Worm (Caenorhabditis elegans) whole organism, L1 larva: ENCODE data around the gene cutl-1.
A peak's percentile ranks its signal among the peaks of the same experiment; 100 is the strongest.

ENCODE experiments used
- C34B4.2 ChIP-seq: sonication (generic microtip); optimal IDR thresholded peaks from 2 replicates; lab custom pipeline; 2017; ENCODE audit warnings: mild to moderate bottlenecking, missing genetic modification characterization, missing compliant biosample characterization
- aha-1 ChIP-seq: fragments of 150-350 bp; optimal IDR thresholded peaks from 2 replicates; lab custom pipeline; 2014; ENCODE audit warnings: missing biosample characterization, missing genetic modification characterization
- ama-1 ChIP-seq: fragments of 150-350 bp; optimal IDR thresholded peaks from 2 replicates; lab custom pipeline; 2014
- blmp-1 ChIP-seq: fragments of 150-350 bp; optimal IDR thresholded peaks from 2 replicates; lab custom pipeline; 2014; ENCODE audit warnings: missing biosample characterization, missing genetic modification characterization
- ceh-63 ChIP-seq: fragments of 200-800 bp; sonication (Bioruptor generic); optimal IDR thresholded peaks from 2 replicates; lab custom pipeline; 2018; ENCODE audit warnings: mild to moderate bottlenecking, missing genetic modification characterization, missing compliant biosample characterization
- efl-3 ChIP-seq: fragments of 200-800 bp; sonication (Bioruptor generic); optimal IDR thresholded peaks from 2 replicates; lab custom pipeline; 2018; ENCODE audit warnings: mild to moderate bottlenecking, missing genetic modification characterization, missing compliant biosample characterization
- egl-27 ChIP-seq, 2 experiments: fragments of 150-350 bp in 1 of 2; sonication (generic microtip); optimal IDR thresholded peaks; 3 replicates each; lab custom pipeline; 2017 to 2018; ENCODE audit warnings: missing biosample characterization in 2 of 2, missing genetic modification characterization in 2 of 2, missing genetic modification reagents in 2 of 2
- elt-2 ChIP-seq: sonication (generic microtip); optimal IDR thresholded peaks from 2 replicates; lab custom pipeline; 2016; ENCODE audit warnings: missing genetic modification characterization, mild to moderate bottlenecking, inconsistent platforms, missing compliant biosample characterization, missing genetic modification reagents
- fkh-10 ChIP-seq: sonication (generic microtip); optimal IDR thresholded peaks from 2 replicates; lab custom pipeline; 2017; ENCODE audit warnings: missing biosample characterization, missing genetic modification reagents, missing genetic modification characterization
- fkh-8 ChIP-seq: sonication (generic microtip); optimal IDR thresholded peaks from 2 replicates; lab custom pipeline; 2016; ENCODE audit warnings: mild to moderate bottlenecking, missing genetic modification characterization, missing compliant biosample characterization
- lin-39 ChIP-seq: fragments of 150-350 bp; optimal IDR thresholded peaks from 2 replicates; lab custom pipeline; 2014; ENCODE audit warnings: missing biosample characterization, missing genetic modification reagents, missing genetic modification characterization
- nhr-77 ChIP-seq: fragments of 150-350 bp; optimal IDR thresholded peaks from 2 replicates; lab custom pipeline; 2014; ENCODE audit warnings: missing biosample characterization, missing genetic modification characterization
- snpc-4 ChIP-seq: fragments of 150-350 bp; optimal IDR thresholded peaks from 2 replicates; lab custom pipeline; 2014; ENCODE audit warnings: missing biosample characterization, missing genetic modification characterization
- tbx-2 ChIP-seq: sonication (generic microtip); optimal IDR thresholded peaks from 2 replicates; lab custom pipeline; 2016; ENCODE audit warnings: missing genetic modification characterization, missing compliant biosample characterization

- no peak for TF ChIP-seq nhr-77 (tag; lab: Kevin White, UChicago)
- peak; percentile 26 for TF ChIP-seq efl-3
- TF ChIP-seq blmp-1 (tag; lab: Kevin White, UChicago) = peak; percentile 86
- no peak for TF ChIP-seq C34B4.2
- TF ChIP-seq snpc-4 (tag; lab: Kevin White, UChicago) = no peak
- TF ChIP-seq aha-1 = no peak
- TF ChIP-seq fkh-8 (tag; lab: Kevin White, UChicago) = no peak
- TF ChIP-seq ama-1 (lab: Kevin White, UChicago) = no peak
- peak in 1 of 2 experiments; percentile 41 for TF ChIP-seq egl-27 (tag; optimal IDR thresholded peaks at IDR 0.05; lab: Kevin White, UChicago)
- peak; percentile 72 for TF ChIP-seq tbx-2 (tag; lab: Kevin White, UChicago)
- TF ChIP-seq ceh-63 = no peak
- no peak for TF ChIP-seq fkh-10 (GFP tag; lab: Kevin White, UChicago)
- no peak for TF ChIP-seq lin-39 (tag; lab: Kevin White, UChicago)
- TF ChIP-seq elt-2 (tag; lab: Kevin White, UChicago) = no peak
Measured at ce11 chrV:13380178-13380577, 25.7 kb downstream of the cutl-1 start, which contains the start of gene ifbp-1.
